Worm (Caenorhabditis elegans): Measurements from ENCODE around the gene T01G5.7.
A peak's percentile ranks its signal among the peaks of the same experiment; 100 is the strongest.

T01G5.7 gene

ce11 chrV:15074907-15075306 is 36.9 kb upstream of the T01G5.7 start:
- TF ChIP-seq klf-2 (GFP tag; conservative IDR thresholded peaks at IDR 0.05) (no peak), ref-1 (GFP tag; conservative IDR thresholded peaks at IDR 0.05) (no peak), cog-1 (tag; optimal IDR thresholded peaks at IDR 0.05) (no peak), ztf-23 (GFP tag; IDR thresholded peaks at IDR 0.05) (no peak), tab-1 (GFP tag; IDR thresholded peaks at IDR 0.05) (no peak), ztf-29 (GFP tag; IDR thresholded peaks at IDR 0.05) (no peak), T22C8.4 (GFP tag; IDR thresholded peaks at IDR 0.05) (no peak)

- no peak for TF ChIP-seq cog-1 (tag; optimal IDR thresholded peaks at IDR 0.05)
- no peak for TF ChIP-seq med-1 (GFP tag; optimal IDR thresholded peaks at IDR 0.05; ENCODE audit: insufficient read depth)
- no peak for TF ChIP-seq T22C8.4 (GFP tag; IDR thresholded peaks at IDR 0.05)
These were observed 33.2 kb upstream of the T01G5.7 start for ce11 chrV:15078560-15078959.

DNA sequence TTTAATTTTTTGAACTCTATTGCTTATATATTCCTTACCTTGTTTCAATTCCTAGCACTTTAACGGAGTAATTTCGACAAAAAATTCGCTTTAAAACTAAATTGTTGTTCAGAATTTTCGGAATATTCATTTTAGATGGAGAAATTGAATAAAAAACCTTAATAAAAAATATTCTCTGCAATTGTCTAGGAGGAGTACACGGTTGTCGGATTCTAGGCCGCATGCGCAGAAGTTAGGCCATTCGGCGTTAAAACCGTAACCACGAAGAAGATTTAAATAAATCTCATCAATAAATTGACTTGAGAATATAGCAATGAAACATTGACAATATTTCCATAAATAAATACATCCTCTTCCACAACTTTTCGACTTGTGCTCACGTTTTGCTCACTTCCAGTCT is 29.5 kb upstream of the T01G5.7 start, which contains the start of the genes C01G10.10 and C01G10.9:
Gene C01G10.10 (minus strand): TSS at position 151 of the 400 bp plus-strand sequence.
Gene C01G10.9 (plus strand): TSS at position 240 of the 400 bp plus-strand sequence.
- TF ChIP-seq cog-1 (tag; optimal IDR thresholded peaks at IDR 0.05) (no peak), flt-1 (GFP tag; IDR thresholded peaks at IDR 0.05) (0 out of 2 replicates have a peak, but pooled peaks have one; percentile 10)

ce11 chrV:15083659-15084058 is 28.1 kb upstream of the T01G5.7 start:
- TF ChIP-seq ztf-23 (GFP tag; IDR thresholded peaks at IDR 0.05) (no peak), flt-1 (GFP tag; IDR thresholded peaks at IDR 0.05) (no peak), ztf-29 (GFP tag; IDR thresholded peaks at IDR 0.05) (no peak), klf-2 (GFP tag; conservative IDR thresholded peaks at IDR 0.05) (no peak), T22C8.4 (GFP tag; IDR thresholded peaks at IDR 0.05) (no peak), med-1 (GFP tag; optimal IDR thresholded peaks at IDR 0.05; ENCODE audit: insufficient read depth) (no peak), tab-1 (GFP tag; IDR thresholded peaks at IDR 0.05) (no peak), cog-1 (tag; optimal IDR thresholded peaks at IDR 0.05) (no peak), ref-1 (GFP tag; conservative IDR thresholded peaks at IDR 0.05) (no peak)

DNA sequence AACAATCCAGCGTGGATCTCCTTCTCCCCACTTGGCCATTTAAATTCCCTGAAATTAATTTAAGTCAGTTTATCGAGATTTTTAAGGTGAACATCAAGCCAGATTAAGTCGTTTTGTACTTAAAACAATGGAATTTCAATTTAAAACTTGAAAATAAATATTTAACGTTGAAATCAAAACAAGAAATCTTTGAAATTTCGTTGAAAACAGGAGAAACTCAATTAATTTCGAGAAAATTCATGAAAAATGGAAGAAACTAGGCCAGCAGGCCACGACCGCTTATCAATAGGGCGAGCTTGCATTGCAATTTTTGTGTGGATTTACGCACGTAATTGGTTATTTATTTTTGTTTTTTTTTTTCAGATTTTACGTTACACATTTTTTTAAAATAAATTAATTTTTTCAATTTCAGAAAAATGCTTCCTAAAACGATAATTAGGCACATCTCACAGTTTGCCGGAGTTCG is 26.4 kb upstream of the T01G5.7 start, which contains the start of the genes ahsa-1 and C01G10.7:
Gene ahsa-1 (minus strand): TSS at position 51 of the 466 bp plus-strand sequence.
Gene C01G10.7 (plus strand): TSS at position 413 of the 466 bp plus-strand sequence.
- TF ChIP-seq ztf-23 (GFP tag; IDR thresholded peaks at IDR 0.05) (peak; percentile 89), tab-1 (GFP tag; IDR thresholded peaks at IDR 0.05) (no peak), ref-1 (GFP tag; conservative IDR thresholded peaks at IDR 0.05) (no peak), cog-1 (tag; optimal IDR thresholded peaks at IDR 0.05) (peak; percentile 83), flt-1 (GFP tag; IDR thresholded peaks at IDR 0.05) (peak; percentile 77), T22C8.4 (GFP tag; IDR thresholded peaks at IDR 0.05) (no peak), ztf-29 (GFP tag; IDR thresholded peaks at IDR 0.05) (no peak), med-1 (GFP tag; optimal IDR thresholded peaks at IDR 0.05; ENCODE audit: insufficient read depth) (no peak), klf-2 (GFP tag; conservative IDR thresholded peaks at IDR 0.05) (no peak)

DNA sequence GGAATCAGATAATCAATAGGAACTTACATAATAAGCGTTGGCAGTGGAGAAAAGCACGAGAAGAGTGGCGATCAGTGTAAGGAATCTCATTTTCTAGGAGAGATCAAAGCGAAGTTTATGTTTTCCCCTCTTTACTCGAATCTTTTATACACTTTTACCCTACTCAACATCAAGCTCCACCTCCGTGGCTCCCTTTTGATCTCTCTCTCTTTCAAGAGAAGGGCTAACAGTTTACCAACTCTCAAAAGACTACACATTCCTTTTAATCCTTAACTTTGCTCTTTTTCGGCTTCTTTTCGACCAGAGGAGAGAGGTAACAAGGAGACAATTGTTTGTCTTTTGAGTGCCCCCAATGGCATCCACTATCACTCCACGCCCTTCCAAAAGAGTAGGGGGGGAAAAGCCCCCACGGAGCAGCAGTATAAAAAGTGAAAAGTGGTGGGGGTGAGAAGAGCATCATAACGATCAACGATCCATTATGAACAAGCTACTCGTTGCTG is 24.5 kb upstream of the T01G5.7 start, which contains the start of the genes C01G10.15 and C01G10.6:
Gene C01G10.15 (minus strand): TSS at position 101 of the 500 bp plus-strand sequence.
Gene C01G10.6 (plus strand): TSS at position 450 of the 500 bp plus-strand sequence.
- TF ChIP-seq ztf-29 (GFP tag; IDR thresholded peaks at IDR 0.05): no peak
- TF ChIP-seq flt-1 (GFP tag; IDR thresholded peaks at IDR 0.05): no peak
- no peak for TF ChIP-seq med-1 (GFP tag; optimal IDR thresholded peaks at IDR 0.05; ENCODE audit: insufficient read depth)
- no peak for TF ChIP-seq tab-1 (GFP tag; IDR thresholded peaks at IDR 0.05)
- no peak for TF ChIP-seq T22C8.4 (GFP tag; IDR thresholded peaks at IDR 0.05)
- no peak for TF ChIP-seq ztf-23 (GFP tag; IDR thresholded peaks at IDR 0.05)
- TF ChIP-seq ref-1 (GFP tag; conservative IDR thresholded peaks at IDR 0.05): no peak
- no peak for TF ChIP-seq cog-1 (tag; optimal IDR thresholded peaks at IDR 0.05)
- no peak for TF ChIP-seq klf-2 (GFP tag; conservative IDR thresholded peaks at IDR 0.05)

- TF ChIP-seq cog-1 (tag; optimal IDR thresholded peaks at IDR 0.05): no peak
- TF ChIP-seq ztf-29 (GFP tag; IDR thresholded peaks at IDR 0.05): no peak
- no peak for TF ChIP-seq flt-1 (GFP tag; IDR thresholded peaks at IDR 0.05)
- no peak for TF ChIP-seq ztf-23 (GFP tag; IDR thresholded peaks at IDR 0.05)
- TF ChIP-seq ref-1 (GFP tag; conservative IDR thresholded peaks at IDR 0.05): no peak
- TF ChIP-seq med-1 (GFP tag; optimal IDR thresholded peaks at IDR 0.05; ENCODE audit: insufficient read depth): no peak
- no peak for TF ChIP-seq tab-1 (GFP tag; IDR thresholded peaks at IDR 0.05)
- no peak for TF ChIP-seq klf-2 (GFP tag; conservative IDR thresholded peaks at IDR 0.05)
- TF ChIP-seq T22C8.4 (GFP tag; IDR thresholded peaks at IDR 0.05): no peak
These were observed 23.1 kb upstream of the T01G5.7 start, which contains the start of gene C01G10.18 for ce11 chrV:15088613-15089012. C01G10.18 (minus strand) TSS chrV:15088713.

ce11 chrV:15089438-15089837 is 22.3 kb upstream of the T01G5.7 start, which contains the start of the genes C01G10.5 and C01G10.4:
C01G10.5 (minus strand) TSS chrV:15089538.
C01G10.4 (plus strand) TSS chrV:15089740.
- TF ChIP-seq ztf-29 (GFP tag; IDR thresholded peaks at IDR 0.05) (no peak), T22C8.4 (GFP tag; IDR thresholded peaks at IDR 0.05) (no peak), cog-1 (tag; optimal IDR thresholded peaks at IDR 0.05) (no peak), tab-1 (GFP tag; IDR thresholded peaks at IDR 0.05) (no peak), klf-2 (GFP tag; conservative IDR thresholded peaks at IDR 0.05) (no peak), ztf-23 (GFP tag; IDR thresholded peaks at IDR 0.05) (no peak), med-1 (GFP tag; optimal IDR thresholded peaks at IDR 0.05; ENCODE audit: insufficient read depth) (no peak), flt-1 (GFP tag; IDR thresholded peaks at IDR 0.05) (no peak), ref-1 (GFP tag; conservative IDR thresholded peaks at IDR 0.05) (no peak)

- TF ChIP-seq T22C8.4 (GFP tag; IDR thresholded peaks at IDR 0.05): no peak
- no peak for TF ChIP-seq flt-1 (GFP tag; IDR thresholded peaks at IDR 0.05)
- no peak for TF ChIP-seq ztf-29 (GFP tag; IDR thresholded peaks at IDR 0.05)
- TF ChIP-seq ztf-23 (GFP tag; IDR thresholded peaks at IDR 0.05): no peak
- no peak for TF ChIP-seq tab-1 (GFP tag; IDR thresholded peaks at IDR 0.05)
- TF ChIP-seq klf-2 (GFP tag; conservative IDR thresholded peaks at IDR 0.05): no peak
- no peak for TF ChIP-seq med-1 (GFP tag; optimal IDR thresholded peaks at IDR 0.05; ENCODE audit: insufficient read depth)
- TF ChIP-seq ref-1 (GFP tag; conservative IDR thresholded peaks at IDR 0.05): no peak
- no peak for TF ChIP-seq cog-1 (tag; optimal IDR thresholded peaks at IDR 0.05)
These were observed 21.3 kb upstream of the T01G5.7 start, which contains the start of gene C01G10.17 for ce11 chrV:15090457-15090856. C01G10.17 (plus strand) TSS chrV:15090757.
